Worm (Caenorhabditis elegans): Measurements from ENCODE around the gene C29F7.1.
"Not testable (repeated sequence)": the region's sequence is repeated elsewhere in the genome, so short reads cannot be mapped to it uniquely, and the experiment has no call there.

DNA sequence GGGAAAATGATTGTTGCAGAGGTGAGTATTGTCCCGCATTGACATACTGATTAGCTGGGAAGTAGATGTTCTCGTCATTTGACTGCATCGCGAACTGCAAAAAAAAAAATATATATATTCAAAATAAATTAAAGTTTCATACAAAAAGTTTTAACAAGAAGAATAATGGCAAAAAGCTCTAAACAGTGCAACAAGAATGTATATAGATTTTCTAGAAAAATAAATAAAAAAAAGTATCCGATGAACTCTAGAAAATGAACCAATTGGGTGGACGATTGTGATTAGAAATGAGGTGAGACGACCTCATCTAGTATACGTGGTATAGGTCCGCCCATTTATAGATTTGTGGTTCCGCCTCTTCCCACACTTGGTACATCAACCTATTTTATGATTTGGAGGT is 19.0 kb downstream of the C29F7.1 start, which contains the start of gene fkh-4:
- TF ChIP-seq cog-1 (tag; optimal IDR thresholded peaks at IDR 0.05); T22C8.4 (GFP tag; IDR thresholded peaks at IDR 0.05); flt-1 (GFP tag; IDR thresholded peaks at IDR 0.05); ref-1 (GFP tag; conservative IDR thresholded peaks at IDR 0.05): not testable (repeated sequence)
